Fruit fly (Drosophila melanogaster) whole organism, embryonic: ENCODE data around the gene sws.
A peak's percentile ranks its signal among the peaks of the same experiment; 100 is the strongest.

Experiments
- Adf1 ChIP-seq: fragments of 200-800 bp; sonication (Bioruptor generic); IDR thresholded peaks from 2 replicates; pipeline ENCODE4 v1.3.6; 2022; ENCODE audit warnings: missing biosample characterization, missing genetic modification characterization
- CG10366 ChIP-seq: fragments of 200-800 bp; sonication (Bioruptor generic); IDR thresholded peaks from 2 replicates; pipeline ENCODE4 v1.3.6; 2022; ENCODE audit warnings: missing biosample characterization, missing genetic modification characterization
- CG1233 ChIP-seq: fragments of 200-800 bp; sonication (Bioruptor generic); optimal IDR thresholded peaks from 4 replicates; lab custom pipeline; 2018; ENCODE audit warnings: missing biosample characterization, mild to moderate bottlenecking, missing genetic modification characterization
- CG12942 ChIP-seq: fragments of 200-800 bp; sonication (Bioruptor generic); optimal IDR thresholded peaks from 3 replicates; lab custom pipeline; 2016; ENCODE audit warnings: missing biosample characterization, missing genetic modification characterization
- CG1647 ChIP-seq: fragments of 200-800 bp; sonication (Bioruptor generic); optimal IDR thresholded peaks from 3 replicates; lab custom pipeline; 2016; ENCODE audit warnings: missing biosample characterization, missing genetic modification characterization
- CG17359 ChIP-seq: fragments of 200-800 bp; sonication (Bioruptor generic); optimal IDR thresholded peaks from 3 replicates; lab custom pipeline; 2018; ENCODE audit warnings: missing biosample characterization, mild to moderate bottlenecking, missing genetic modification characterization, moderate library complexity
- CG18476 ChIP-seq: fragments of 200-800 bp; sonication (Bioruptor generic); optimal IDR thresholded peaks from 2 replicates; lab custom pipeline; 2016; ENCODE audit warnings: missing biosample characterization, mild to moderate bottlenecking, missing genetic modification characterization
- CG2120 ChIP-seq: fragments of 200-800 bp; sonication (Bioruptor generic); optimal IDR thresholded peaks from 3 replicates; lab custom pipeline; 2016; ENCODE audit warnings: missing biosample characterization, missing genetic modification characterization
- CG2202 ChIP-seq: fragments of 200-800 bp; sonication (Bioruptor generic); optimal IDR thresholded peaks from 2 replicates; lab custom pipeline; 2018; ENCODE audit warnings: missing biosample characterization, mild to moderate bottlenecking, missing genetic modification characterization
- CG30431 ChIP-seq: fragments of 200-800 bp; sonication (Bioruptor generic); optimal IDR thresholded peaks from 2 replicates; lab custom pipeline; 2017; ENCODE audit warnings: missing biosample characterization, missing genetic modification characterization
- CG33557 ChIP-seq: fragments of 200-800 bp; sonication (Bioruptor generic); optimal IDR thresholded peaks from 2 replicates; lab custom pipeline; 2019; ENCODE audit warnings: missing biosample characterization, mild to moderate bottlenecking, missing genetic modification characterization, moderate library complexity
- CG4282 ChIP-seq: fragments of 200-800 bp; sonication (Bioruptor generic); optimal IDR thresholded peaks from 2 replicates; lab custom pipeline; 2016; ENCODE audit warnings: missing biosample characterization, missing genetic modification characterization
- CG43689 ChIP-seq: fragments of 200-800 bp; sonication (Bioruptor generic); IDR thresholded peaks from 2 replicates; pipeline ENCODE4 v1.3.6; 2022; ENCODE audit warnings: missing biosample characterization, missing genetic modification characterization
- CG6791 ChIP-seq: fragments of 200-800 bp; sonication (Bioruptor generic); IDR thresholded peaks from 3 replicates; pipeline ENCODE4 v1.3.6; 2022; ENCODE audit warnings: missing biosample characterization, missing genetic modification characterization; ENCODE audit not compliant: partially characterized antibody
- CG7372 ChIP-seq: fragments of 200-800 bp; sonication (Bioruptor generic); IDR thresholded peaks from 2 replicates; pipeline ENCODE4 v1.3.6; 2022; ENCODE audit warnings: missing biosample characterization, missing genetic modification characterization
- CG7745 ChIP-seq: fragments of 200-800 bp; sonication (Bioruptor generic); optimal IDR thresholded peaks from 2 replicates; lab custom pipeline; 2018; ENCODE audit warnings: missing biosample characterization, mild to moderate bottlenecking, missing genetic modification characterization, moderate library complexity
- CG8290 ChIP-seq, 3 experiments: fragments of 200-800 bp; sonication (Bioruptor generic); optimal IDR thresholded peaks; 2 replicates each; lab custom pipeline; 2016 to 2019; ENCODE audit warnings: missing biosample characterization in 3 of 3, missing genetic modification characterization in 3 of 3, mild to moderate bottlenecking in 2 of 3, moderate library complexity in 1 of 3
- CHES-1-like ChIP-seq: fragments of 200-800 bp; sonication (Bioruptor generic); optimal IDR thresholded peaks from 2 replicates; lab custom pipeline; 2016; ENCODE audit warnings: missing biosample characterization, missing genetic modification characterization
- CTCF ChIP-seq: fragments of 200-800 bp; sonication (Bioruptor generic); optimal IDR thresholded peaks from 2 replicates; lab custom pipeline; 2017; ENCODE audit warnings: missing biosample characterization, mild to moderate bottlenecking, missing genetic modification characterization, moderate library complexity
- CoRest ChIP-seq: fragments of 200-800 bp; sonication (Bioruptor generic); optimal IDR thresholded peaks from 3 replicates; lab custom pipeline; 2018; ENCODE audit warnings: missing biosample characterization, mild to moderate bottlenecking, missing genetic modification characterization, moderate library complexity
- D ChIP-seq, 2 experiments: fragments of 200-800 bp in 1 of 2; fragments of >200 bp in 1 of 2; sonication (Bioruptor generic) in 1 of 2; optimal IDR thresholded peaks; 2 replicates in 1 of 2; 3 replicates in 1 of 2; lab custom pipeline; 2017; ENCODE audit warnings: mild to moderate bottlenecking in 1 of 2, missing biosample characterization in 1 of 2, missing genetic modification characterization in 1 of 2, missing genetic modification reagents in 1 of 2
- HHEX ChIP-seq: fragments of 200-800 bp; sonication (Bioruptor generic); optimal IDR thresholded peaks from 3 replicates; lab custom pipeline; 2017; ENCODE audit warnings: missing biosample characterization, mild to moderate bottlenecking, missing genetic modification characterization, missing genetic modification reagents
- NC2α ChIP-seq: fragments of 200-800 bp; sonication (Bioruptor generic); optimal IDR thresholded peaks from 2 replicates; lab custom pipeline; 2016; ENCODE audit warnings: missing biosample characterization, missing genetic modification characterization
- NK7.1 ChIP-seq: fragments of 200-800 bp; sonication (Bioruptor generic); optimal IDR thresholded peaks from 3 replicates; lab custom pipeline; 2016; ENCODE audit warnings: missing biosample characterization, missing genetic modification characterization
- Nf-YB ChIP-seq: fragments of 200-800 bp; sonication (Bioruptor generic); optimal IDR thresholded peaks from 3 replicates; lab custom pipeline; 2019; ENCODE audit warnings: missing biosample characterization, mild to moderate bottlenecking, missing genetic modification characterization, moderate library complexity
- Ptx1 ChIP-seq: fragments of 200-800 bp; sonication (Bioruptor generic); IDR thresholded peaks from 2 replicates; pipeline ENCODE4 v1.3.6; 2022; ENCODE audit warnings: missing biosample characterization, missing genetic modification characterization
- Ravus ChIP-seq: fragments of 200-800 bp; sonication (Bioruptor generic); IDR thresholded peaks from 2 replicates; pipeline ENCODE4 v1.3.6; 2022; ENCODE audit warnings: missing biosample characterization, missing genetic modification characterization
- Sry-δ ChIP-seq: fragments of 200-800 bp; sonication (Bioruptor generic); optimal IDR thresholded peaks from 2 replicates; lab custom pipeline; 2016; ENCODE audit warnings: missing biosample characterization, missing genetic modification characterization
- btn ChIP-seq: fragments of 200-800 bp; sonication (Bioruptor generic); optimal IDR thresholded peaks from 2 replicates; lab custom pipeline; 2016; ENCODE audit warnings: missing biosample characterization, missing genetic modification characterization
- ci ChIP-seq: fragments of 200-800 bp; sonication (Bioruptor generic); IDR thresholded peaks from 3 replicates; pipeline ENCODE4 v1.3.6; 2022; ENCODE audit warnings: missing biosample characterization, missing genetic modification characterization
- crol ChIP-seq: fragments of 200-800 bp; sonication (Bioruptor generic); IDR thresholded peaks from 2 replicates; pipeline ENCODE4 v1.3.6; 2022; ENCODE audit warnings: missing biosample characterization, missing genetic modification characterization
- danr ChIP-seq: fragments of 200-800 bp; sonication (Bioruptor generic); IDR thresholded peaks from 2 replicates; pipeline ENCODE4 v1.3.6; 2022; ENCODE audit warnings: missing biosample characterization, missing genetic modification characterization
- gfzf ChIP-seq: fragments of 200-800 bp; sonication (Bioruptor generic); optimal IDR thresholded peaks from 2 replicates; lab custom pipeline; 2016; ENCODE audit warnings: missing biosample characterization, mild to moderate bottlenecking, missing genetic modification characterization, moderate library complexity
- grn ChIP-seq: fragments of 200-800 bp; sonication (Bioruptor generic); optimal IDR thresholded peaks from 3 replicates; lab custom pipeline; 2017; ENCODE audit warnings: missing biosample characterization, missing genetic modification characterization
- ham ChIP-seq: fragments of 200-800 bp; sonication (Bioruptor generic); IDR thresholded peaks from 2 replicates; pipeline ENCODE4 v1.3.6; 2022; ENCODE audit warnings: missing biosample characterization, missing genetic modification characterization
- hbn ChIP-seq: fragments of 200-800 bp; sonication (Bioruptor generic); IDR thresholded peaks from 2 replicates; pipeline ENCODE4 v1.3.6; 2022; ENCODE audit warnings: missing biosample characterization, missing genetic modification characterization; ENCODE audit not compliant: partially characterized antibody
- hkb ChIP-seq, 2 experiments: fragments of 200-800 bp in 1 of 2; fragments of >200 bp in 1 of 2; sonication (Bioruptor generic) in 1 of 2; IDR thresholded peaks in 1 of 2; optimal IDR thresholded peaks in 1 of 2; 2 replicates each; pipeline versions ENCODE4 v1.3.6 to Lab custom; 2017 to 2022; ENCODE audit warnings: missing biosample characterization in 1 of 2, missing genetic modification characterization in 1 of 2
- jumu ChIP-seq: fragments of 200-800 bp; sonication (Bioruptor generic); optimal IDR thresholded peaks from 3 replicates; lab custom pipeline; 2016; ENCODE audit warnings: missing biosample characterization, missing genetic modification characterization
- lab ChIP-seq: fragments of 200-800 bp; sonication (Bioruptor generic); optimal IDR thresholded peaks from 3 replicates; lab custom pipeline; 2017; ENCODE audit warnings: missing biosample characterization, missing genetic modification characterization, mild to moderate bottlenecking, moderate library complexity, missing genetic modification reagents
- lmd ChIP-seq: fragments of 200-800 bp; sonication (Bioruptor generic); IDR thresholded peaks from 2 replicates; pipeline ENCODE4 v1.3.6; 2022; ENCODE audit warnings: missing biosample characterization, missing genetic modification characterization
- pfk ChIP-seq: fragments of 200-800 bp; sonication (Bioruptor generic); optimal IDR thresholded peaks from 2 replicates; lab custom pipeline; 2018; ENCODE audit warnings: missing biosample characterization, mild to moderate bottlenecking, missing genetic modification characterization, moderate library complexity
- row ChIP-seq: fragments of 200-800 bp; sonication (Bioruptor generic); IDR thresholded peaks from 3 replicates; pipeline ENCODE4 v1.3.6; 2022; ENCODE audit warnings: missing biosample characterization, missing genetic modification characterization
- sens-2 ChIP-seq: fragments of 200-800 bp; sonication (Bioruptor generic); IDR thresholded peaks from 2 replicates; pipeline ENCODE4 v1.3.6; 2022; ENCODE audit warnings: missing biosample characterization, missing genetic modification characterization
- slou ChIP-seq: fragments of 200-800 bp; sonication (Bioruptor generic); optimal IDR thresholded peaks from 3 replicates; lab custom pipeline; 2016; ENCODE audit warnings: missing biosample characterization, missing genetic modification characterization
- tap ChIP-seq: fragments of 200-800 bp; optimal IDR thresholded peaks from 3 replicates; lab custom pipeline; 2019; ENCODE audit warnings: missing biosample characterization, mild to moderate bottlenecking, missing genetic modification characterization, moderate library complexity
- toy ChIP-seq: fragments of 200-800 bp; sonication (Bioruptor generic); IDR thresholded peaks from 2 replicates; pipeline ENCODE4 v1.3.6; 2022; ENCODE audit warnings: missing biosample characterization, missing genetic modification characterization
- twi ChIP-seq: fragments of 200-800 bp; optimal IDR thresholded peaks from 2 replicates; lab custom pipeline; 2019; ENCODE audit warnings: missing biosample characterization, mild to moderate bottlenecking, missing genetic modification characterization, moderate library complexity
- vnd ChIP-seq: fragments of 200-800 bp; sonication (Bioruptor generic); IDR thresholded peaks from 3 replicates; pipeline ENCODE4 v1.3.6; 2022; ENCODE audit warnings: missing biosample characterization, missing genetic modification characterization; ENCODE audit not compliant: partially characterized antibody
- zfh2 ChIP-seq: fragments of 200-800 bp; sonication (Bioruptor generic); optimal IDR thresholded peaks from 2 replicates; lab custom pipeline; 2016; ENCODE audit warnings: missing biosample characterization, missing genetic modification characterization

Gene sws

DNA sequence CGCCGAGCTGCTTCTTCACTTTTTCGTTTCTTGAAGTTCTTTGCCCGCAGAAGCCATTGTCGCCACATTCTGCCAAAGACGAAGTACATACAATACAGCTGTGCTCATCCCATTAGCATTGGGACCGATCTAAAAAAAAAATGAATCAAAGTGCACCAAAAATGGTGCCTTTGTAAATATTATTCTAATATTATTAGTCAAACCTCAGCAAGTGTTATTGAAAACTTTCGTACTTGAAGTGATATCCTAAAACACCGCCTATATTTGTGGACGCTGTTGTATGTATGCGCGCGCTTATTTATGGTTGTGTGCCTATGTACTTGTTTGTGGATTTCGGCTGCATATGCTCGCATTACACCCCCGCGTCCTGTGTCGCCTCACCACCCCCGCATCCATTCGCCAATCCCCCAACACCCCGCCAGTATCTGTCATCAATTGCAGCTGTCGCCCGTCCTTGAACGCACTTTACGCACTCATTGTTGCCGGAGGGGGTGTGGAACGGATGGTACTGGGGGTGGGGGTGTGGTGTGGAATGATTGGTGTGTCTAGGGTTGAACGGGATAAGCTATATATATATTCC lies 4.4 kb upstream of the sws start (continued):
- no peak for TF ChIP-seq vnd
- TF ChIP-seq Sry-δ (GFP tag; lab: Kevin White, UChicago): peak; percentile 18
- TF ChIP-seq CG7745 (tag; lab: Kevin White, UChicago): no peak
- peak; percentile 95 for TF ChIP-seq ci (GFP tag; lab: Robert Waterston, UW)
- TF ChIP-seq CG43689 (GFP tag; lab: Robert Waterston, UW): peak; percentile 82
- TF ChIP-seq CG10366 (GFP tag; lab: Robert Waterston, UW): peak; percentile 86
- peak; percentile 95 for TF ChIP-seq crol (GFP tag; lab: Robert Waterston, UW)
- TF ChIP-seq slou (GFP tag; lab: Kevin White, UChicago): peak; percentile 65
- TF ChIP-seq Ravus (GFP tag; lab: Robert Waterston, UW): peak; percentile 38
- peak; percentile 66 for TF ChIP-seq danr (GFP tag; lab: Robert Waterston, UW)
- peak; percentile 82 for TF ChIP-seq CG2202 (tag; lab: Kevin White, UChicago)
- TF ChIP-seq sens-2: peak; percentile 79
- TF ChIP-seq D (optimal IDR thresholded peaks at IDR 0.05; lab: Kevin White, UChicago): no peak
- TF ChIP-seq D (GFP tag; optimal IDR thresholded peaks at IDR 0.05; lab: Kevin White, UChicago): peak; percentile 87
- peak; percentile 70 for TF ChIP-seq Nf-YB (GFP tag; lab: Kevin White, UChicago)
- peak; percentile 90 for TF ChIP-seq HHEX (GFP tag; lab: Kevin White, UChicago)
- TF ChIP-seq hbn (GFP tag; lab: Robert Waterston, UW): no peak
- no peak for TF ChIP-seq CG4282
- peak; percentile 30 for TF ChIP-seq NC2α (GFP tag; lab: Kevin White, UChicago)
- no peak for TF ChIP-seq hkb (optimal IDR thresholded peaks at IDR 0.05; lab: Kevin White, UChicago)
- TF ChIP-seq hkb (GFP tag; IDR thresholded peaks at IDR 0.05; lab: Robert Waterston, UW): peak; percentile 92
- TF ChIP-seq CG33557 (GFP tag; lab: Kevin White, UChicago): peak; percentile 71
- no peak for TF ChIP-seq pfk
- peak; percentile 1 for TF ChIP-seq grn (GFP tag; lab: Kevin White, UChicago)
- peak; percentile 85 for TF ChIP-seq CG30431 (GFP tag; lab: Kevin White, UChicago)
- TF ChIP-seq CG8290 (GFP tag; optimal IDR thresholded peaks at IDR 0.05; lab: Kevin White, UChicago): peak; percentile 52
- TF ChIP-seq CG8290 (tag; optimal IDR thresholded peaks at IDR 0.05; lab: Kevin White, UChicago): peak in 1 of 2 experiments; percentile 84
- TF ChIP-seq CG1233 (GFP tag; lab: Kevin White, UChicago): peak; percentile 80
- TF ChIP-seq toy (GFP tag; lab: Robert Waterston, UW): 0 out of 2 replicates have a peak, but pooled peaks have one; percentile 52
- TF ChIP-seq CG12942 (GFP tag; lab: Kevin White, UChicago): peak; percentile 71
- TF ChIP-seq CTCF (GFP tag; lab: Kevin White, UChicago): peak; percentile 52
- TF ChIP-seq CG2120 (GFP tag; lab: Kevin White, UChicago): peak; percentile 74
- TF ChIP-seq ham (GFP tag; lab: Robert Waterston, UW): 0 out of 2 replicates have a peak, but pooled peaks have one; percentile 34
- peak; percentile 19 for TF ChIP-seq CHES-1-like
- TF ChIP-seq NK7.1 (GFP tag; lab: Kevin White, UChicago): peak; percentile 57
- peak; percentile 86 for TF ChIP-seq CoRest
- TF ChIP-seq tap (tag; lab: Kevin White, UChicago): peak; percentile 78
- no peak for TF ChIP-seq CG6791 (GFP tag; lab: Robert Waterston, UW)
- TF ChIP-seq CG18476: peak; percentile 81
- TF ChIP-seq lab: peak; percentile 94
- no peak for TF ChIP-seq zfh2 (GFP tag; lab: Kevin White, UChicago)
- peak; percentile 32 for TF ChIP-seq twi (tag; lab: Kevin White, UChicago)
- TF ChIP-seq CG7372 (GFP tag; lab: Robert Waterston, UW): peak; percentile 74
- peak; percentile 89 for TF ChIP-seq Ptx1
- TF ChIP-seq gfzf: no peak
- peak; percentile 91 for TF ChIP-seq lmd (GFP tag; lab: Robert Waterston, UW)
- peak; percentile 93 for TF ChIP-seq row (GFP tag; lab: Robert Waterston, UW)
- TF ChIP-seq btn: peak; percentile 37
- no peak; the same call in 1 of the 2 replicates for TF ChIP-seq Adf1 (GFP tag; lab: Robert Waterston, UW)
- TF ChIP-seq CG1647 (GFP tag; lab: Kevin White, UChicago): peak; percentile 56
- peak; percentile 91 for TF ChIP-seq CG17359 (tag; lab: Kevin White, UChicago)
- TF ChIP-seq jumu (GFP tag; lab: Kevin White, UChicago): peak; percentile 52
